Worm (Caenorhabditis elegans) whole organism, midembryonic: ENCODE results near the gene F38A1.13.

Source experiments
- T22C8.4 ChIP-seq: fragments of 200-800 bp; sonication (Bioruptor generic); IDR thresholded peaks from 2 replicates; pipeline ENCODE4 v1.3.6; 2022; ENCODE audit warnings: missing genetic modification characterization, missing compliant biosample characterization
- cog-1 ChIP-seq: sonication (generic microtip); optimal IDR thresholded peaks from 2 replicates; lab custom pipeline; 2016; ENCODE audit warnings: missing genetic modification characterization, missing compliant biosample characterization
- flt-1 ChIP-seq: fragments of 200-800 bp; sonication (Bioruptor generic); IDR thresholded peaks from 2 replicates; pipeline ENCODE4 v1.3.6; 2022; ENCODE audit warnings: missing genetic modification characterization, missing compliant biosample characterization
- klf-2 ChIP-seq: fragments of 200-800 bp; sonication (Bioruptor generic); conservative IDR thresholded peaks from 2 replicates; pipeline ENCODE4 v1.3.6; 2022; ENCODE audit warnings: missing genetic modification reagents, missing genetic modification characterization, missing compliant biosample characterization
- med-1 ChIP-seq: sonication (generic microtip); optimal IDR thresholded peaks from 2 replicates; lab custom pipeline; 2017; ENCODE audit warnings: missing genetic modification characterization, mild to moderate bottlenecking, missing compliant biosample characterization, antibody characterized with exemption, missing genetic modification reagents; ENCODE audit not compliant: insufficient read depth
- ref-1 ChIP-seq: fragments of 200-800 bp; sonication (Bioruptor generic); conservative IDR thresholded peaks from 2 replicates; pipeline ENCODE4 v1.3.6; 2022; ENCODE audit warnings: missing genetic modification reagents, missing genetic modification characterization, missing compliant biosample characterization
- tab-1 ChIP-seq: fragments of 200-800 bp; sonication (Bioruptor generic); IDR thresholded peaks from 2 replicates; pipeline ENCODE4 v1.3.6; 2022; ENCODE audit warnings: missing genetic modification characterization, missing compliant biosample characterization
- ztf-23 ChIP-seq: fragments of 200-800 bp; sonication (Bioruptor generic); IDR thresholded peaks from 2 replicates; pipeline ENCODE4 v1.3.6; 2022; ENCODE audit warnings: missing genetic modification reagents, missing genetic modification characterization, missing compliant biosample characterization
- ztf-29 ChIP-seq: fragments of 200-800 bp; sonication (Bioruptor generic); IDR thresholded peaks from 2 replicates; pipeline ENCODE4 v1.3.6; 2022; ENCODE audit warnings: missing genetic modification reagents, missing genetic modification characterization, missing compliant biosample characterization

F38A1.13 gene

ce11 chrIV:1278945-1279344 is 13.9 kb downstream of the F38A1.13 start:
- no peak for TF ChIP-seq klf-2
- TF ChIP-seq ref-1 (GFP tag; lab: Robert Waterston, UW), result no peak
- no peak for TF ChIP-seq ztf-23 (GFP tag; lab: Robert Waterston, UW)
- no peak for TF ChIP-seq med-1
- no peak for TF ChIP-seq tab-1 (GFP tag; lab: Robert Waterston, UW)
- TF ChIP-seq T22C8.4 (GFP tag; lab: Robert Waterston, UW), result no peak
- TF ChIP-seq ztf-29 (GFP tag; lab: Robert Waterston, UW), result no peak

DNA sequence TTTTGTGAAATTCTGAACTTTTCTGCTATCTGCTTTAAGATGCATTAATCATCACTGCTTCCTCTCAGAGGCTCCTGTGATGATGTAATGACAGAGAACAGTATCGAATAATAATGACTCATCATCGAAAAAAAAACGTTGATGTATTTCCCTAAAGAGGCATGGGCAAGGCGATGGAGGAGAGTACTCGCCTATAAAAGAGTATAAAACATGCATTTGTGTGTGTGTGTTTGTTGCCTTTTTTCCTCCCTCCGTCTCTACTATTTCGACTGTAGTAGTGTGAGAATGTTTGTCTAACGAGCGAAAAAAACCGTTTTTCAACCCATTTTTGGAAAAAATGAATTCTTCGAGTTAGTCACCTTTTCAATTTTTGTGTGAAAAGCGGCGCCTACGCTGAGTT is 19.8 kb downstream of the F38A1.13 start:
- TF ChIP-seq ztf-29 (GFP tag; lab: Robert Waterston, UW), result no peak
- no peak for TF ChIP-seq T22C8.4 (GFP tag; lab: Robert Waterston, UW)
- no peak for TF ChIP-seq flt-1 (GFP tag; lab: Robert Waterston, UW)
- TF ChIP-seq ref-1 (GFP tag; lab: Robert Waterston, UW), result no peak
- TF ChIP-seq klf-2, result no peak
- TF ChIP-seq ztf-23 (GFP tag; lab: Robert Waterston, UW), result no peak

ce11 chrIV:1286549-1286948 is 21.5 kb downstream of the F38A1.13 start:
- TF ChIP-seq ztf-23 (GFP tag; lab: Robert Waterston, UW) (no peak), T22C8.4 (GFP tag; lab: Robert Waterston, UW) (no peak), ztf-29 (GFP tag; lab: Robert Waterston, UW) (no peak), tab-1 (GFP tag; lab: Robert Waterston, UW) (no peak), flt-1 (GFP tag; lab: Robert Waterston, UW) (no peak), klf-2 (no peak), cog-1 (no peak), med-1 (no peak), ref-1 (GFP tag; lab: Robert Waterston, UW) (no peak)

- TF ChIP-seq tab-1 (GFP tag; lab: Robert Waterston, UW) (no peak), ref-1 (GFP tag; lab: Robert Waterston, UW) (no peak), T22C8.4 (GFP tag; lab: Robert Waterston, UW) (no peak), med-1 (no peak), cog-1 (no peak)
These were observed 24.3 kb downstream of the F38A1.13 start, which contains the start of gene plst-1 for ce11 chrIV:1289327-1289726. plst-1 (plus strand) TSS chrIV:1289627.

ce11 chrIV:1298984-1299383 is 34.0 kb downstream of the F38A1.13 start:
- TF ChIP-seq cog-1, result no peak
- no peak for TF ChIP-seq klf-2
- TF ChIP-seq T22C8.4 (GFP tag; lab: Robert Waterston, UW), result no peak
- no peak for TF ChIP-seq flt-1 (GFP tag; lab: Robert Waterston, UW)
- no peak for TF ChIP-seq tab-1 (GFP tag; lab: Robert Waterston, UW)
- TF ChIP-seq ztf-23 (GFP tag; lab: Robert Waterston, UW), result no peak

DNA sequence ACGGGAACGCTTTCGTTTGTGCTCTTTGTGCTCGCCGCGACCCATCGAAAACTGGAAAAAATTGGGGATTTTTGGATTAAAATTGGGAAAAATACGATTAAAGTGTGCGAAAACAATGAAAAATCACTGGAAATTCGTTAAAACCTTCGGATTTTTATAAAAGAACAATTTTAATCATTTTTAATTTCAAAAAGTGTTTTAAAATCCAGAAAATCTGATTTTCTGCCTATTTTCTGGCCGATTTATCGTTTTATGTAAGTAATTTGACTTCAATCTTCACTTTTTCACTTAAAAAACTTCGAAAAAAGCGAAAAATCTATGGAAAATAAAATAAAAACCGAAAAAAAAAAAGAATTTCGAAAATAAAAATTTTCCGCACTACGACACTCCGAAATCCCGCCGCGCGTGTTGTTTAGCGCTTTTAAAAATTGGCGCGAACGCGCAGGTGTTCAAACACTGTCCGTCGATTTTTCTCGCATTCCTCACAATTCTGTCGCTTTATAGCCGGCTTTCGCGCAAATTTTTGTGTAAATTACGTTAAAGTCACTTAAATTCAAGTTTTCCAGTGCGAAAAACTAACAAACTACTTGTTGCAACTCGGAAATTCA is 44.7 kb downstream of the F38A1.13 start, which contains the start of the genes ddx-46 and F53H1.4:
Gene ddx-46, minus strand, starts transcription at position 51 of the 608 bp plus-strand sequence.
Gene F53H1.4, plus strand, starts transcription at position 567 of the 608 bp plus-strand sequence.
- TF ChIP-seq ztf-23 (GFP tag; lab: Robert Waterston, UW) (no peak), klf-2 (no peak), flt-1 (GFP tag; lab: Robert Waterston, UW) (0 out of 2 replicates have a peak, but pooled peaks have one; percentile 18), cog-1 (no peak)

DNA sequence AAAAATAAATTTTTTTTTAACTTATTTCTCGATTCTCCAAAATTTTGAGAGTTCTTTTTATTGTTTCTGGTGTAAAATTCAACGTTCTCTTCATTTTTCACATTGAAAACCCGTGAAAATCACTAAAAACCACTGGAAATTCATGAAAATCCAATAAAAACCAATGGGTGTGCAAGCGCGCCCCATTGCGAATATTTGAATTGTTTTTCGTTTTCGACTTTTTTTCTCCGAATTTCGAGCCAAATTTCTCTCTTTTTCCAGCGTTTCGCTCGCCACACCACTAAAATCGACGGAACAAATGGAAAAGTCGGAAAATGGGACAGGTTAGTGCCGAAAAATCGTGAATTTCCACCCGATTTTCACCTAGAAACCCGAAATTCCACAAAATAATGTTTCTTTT is 45.3 kb downstream of the F38A1.13 start:
- no peak for TF ChIP-seq cog-1
- TF ChIP-seq klf-2, result no peak
- no peak for TF ChIP-seq tab-1 (GFP tag; lab: Robert Waterston, UW)
- no peak for TF ChIP-seq flt-1 (GFP tag; lab: Robert Waterston, UW)
- no peak for TF ChIP-seq T22C8.4 (GFP tag; lab: Robert Waterston, UW)
- TF ChIP-seq ref-1 (GFP tag; lab: Robert Waterston, UW), result no peak
- TF ChIP-seq ztf-23 (GFP tag; lab: Robert Waterston, UW), result no peak
- no peak for TF ChIP-seq med-1
- TF ChIP-seq ztf-29 (GFP tag; lab: Robert Waterston, UW), result no peak
